Worm (Caenorhabditis elegans) whole organism, L4/young adult: ENCODE results near the gene T23E7.2.

Experiments
- dao-5 ChIP-seq: sonication (generic microtip); optimal IDR thresholded peaks from 2 replicates; lab custom pipeline; 2016; ENCODE audit warnings: missing genotype, missing genetic modification characterization, moderate library complexity, missing compliant biosample characterization
- him-1 ChIP-seq: sonication (generic microtip); optimal IDR thresholded peaks from 2 replicates; lab custom pipeline; 2016; ENCODE audit warnings: missing genotype, missing genetic modification reagents, missing genetic modification characterization, missing compliant biosample characterization

ce11 chrX:17670379-17671077, at the start of gene T23E7.2:
- TF ChIP-seq him-1 (tag; lab: Kevin White, UChicago): no peak
- no peak for TF ChIP-seq dao-5
